Fruit fly (Drosophila melanogaster) whole organism, embryonic: ENCODE results near the gene Gart.

ENCODE experiments used
- Aef1 ChIP-seq: fragments of 200-800 bp; sonication (Bioruptor generic); IDR thresholded peaks from 3 replicates; pipeline ENCODE4 v1.3.6; 2022; ENCODE audit warnings: missing biosample characterization, missing genetic modification characterization
- BtbVII ChIP-seq: fragments of 200-800 bp; sonication (Bioruptor generic); optimal IDR thresholded peaks from 3 replicates; lab custom pipeline; 2017; ENCODE audit warnings: missing biosample characterization, mild to moderate bottlenecking, missing genetic modification characterization
- CG10147 ChIP-seq: fragments of 200-800 bp; sonication (Bioruptor generic); optimal IDR thresholded peaks from 2 replicates; lab custom pipeline; 2019; ENCODE audit warnings: missing biosample characterization, mild to moderate bottlenecking, missing genetic modification characterization, moderate library complexity
- CG10462 ChIP-seq: fragments of 200-800 bp; sonication (Bioruptor generic); optimal IDR thresholded peaks from 2 replicates; lab custom pipeline; 2016; ENCODE audit warnings: missing biosample characterization, missing genetic modification characterization
- CG10959 ChIP-seq: fragments of 200-800 bp; sonication (Bioruptor generic); IDR thresholded peaks from 2 replicates; pipeline ENCODE4 v1.3.6; 2022; ENCODE audit warnings: missing biosample characterization, missing genetic modification characterization
- CG12659 ChIP-seq: fragments of 200-800 bp; sonication (Bioruptor generic); optimal IDR thresholded peaks from 3 replicates; lab custom pipeline; 2017; ENCODE audit warnings: mild to moderate bottlenecking, missing biosample characterization, missing genetic modification reagents, missing genetic modification characterization
- CG14014 ChIP-seq: fragments of 200-800 bp; sonication (Bioruptor generic); IDR thresholded peaks from 2 replicates; pipeline ENCODE4 v1.3.6; 2022; ENCODE audit warnings: missing biosample characterization, missing genetic modification characterization
- CG1529 ChIP-seq: fragments of 200-800 bp; sonication (Bioruptor generic); optimal IDR thresholded peaks from 3 replicates; lab custom pipeline; 2018; ENCODE audit warnings: missing biosample characterization, missing genetic modification characterization
- CG17568 ChIP-seq: fragments of 200-800 bp; sonication (Bioruptor generic); optimal IDR thresholded peaks from 2 replicates; lab custom pipeline; 2018; ENCODE audit warnings: missing biosample characterization, mild to moderate bottlenecking, missing genetic modification characterization, moderate library complexity
- CG18764 ChIP-seq: fragments of 200-800 bp; sonication (Bioruptor generic); optimal IDR thresholded peaks from 3 replicates; lab custom pipeline; 2016; ENCODE audit warnings: missing biosample characterization, missing genetic modification characterization
- CG2120 ChIP-seq: fragments of 200-800 bp; sonication (Bioruptor generic); optimal IDR thresholded peaks from 3 replicates; lab custom pipeline; 2016; ENCODE audit warnings: missing biosample characterization, missing genetic modification characterization
- CG2875 ChIP-seq: fragments of 200-800 bp; sonication (Bioruptor generic); optimal IDR thresholded peaks from 2 replicates; lab custom pipeline; 2017; ENCODE audit warnings: missing biosample characterization, mild to moderate bottlenecking, missing genetic modification characterization, missing genetic modification reagents
- CG31224 ChIP-seq: fragments of 200-800 bp; sonication (Bioruptor generic); IDR thresholded peaks from 2 replicates; pipeline ENCODE4 v1.3.6; 2022; ENCODE audit warnings: missing biosample characterization, missing genetic modification characterization
- CG33213 ChIP-seq: fragments of 200-800 bp; sonication (Bioruptor generic); optimal IDR thresholded peaks from 3 replicates; lab custom pipeline; 2016; ENCODE audit warnings: missing biosample characterization, missing genetic modification characterization
- CG42726 ChIP-seq: fragments of 200-800 bp; sonication (Bioruptor generic); IDR thresholded peaks from 2 replicates; pipeline ENCODE4 v1.3.6; 2022; ENCODE audit warnings: missing biosample characterization, missing genetic modification characterization; ENCODE audit not compliant: partially characterized antibody
- CG4360 ChIP-seq: fragments of 200-800 bp; sonication (Bioruptor generic); IDR thresholded peaks from 2 replicates; pipeline ENCODE4 v1.3.6; 2022; ENCODE audit warnings: missing biosample characterization, missing genetic modification characterization
- CG6272 ChIP-seq: fragments of 200-800 bp; sonication (Bioruptor generic); IDR thresholded peaks from 2 replicates; pipeline ENCODE4 v1.3.6; 2022; ENCODE audit warnings: missing biosample characterization, missing genetic modification characterization
- D ChIP-seq, 2 experiments: fragments of 200-800 bp in 1 of 2; fragments of >200 bp in 1 of 2; sonication (Bioruptor generic) in 1 of 2; optimal IDR thresholded peaks; 2 replicates in 1 of 2; 3 replicates in 1 of 2; lab custom pipeline; 2017; ENCODE audit warnings: mild to moderate bottlenecking in 1 of 2, missing biosample characterization in 1 of 2, missing genetic modification characterization in 1 of 2, missing genetic modification reagents in 1 of 2
- Hand ChIP-seq: fragments of 200-800 bp; sonication (Bioruptor generic); optimal IDR thresholded peaks from 2 replicates; lab custom pipeline; 2017; ENCODE audit warnings: mild to moderate bottlenecking, missing biosample characterization, missing genetic modification reagents, missing genetic modification characterization
- HmgD ChIP-seq: fragments of 200-800 bp; sonication (Bioruptor generic); optimal IDR thresholded peaks from 3 replicates; lab custom pipeline; 2016; ENCODE audit warnings: missing biosample characterization, missing genetic modification characterization
- Hr78 ChIP-seq, 2 experiments: fragments of 200-800 bp in 1 of 2; fragments of >200 bp in 1 of 2; sonication (Bioruptor generic) in 1 of 2; optimal IDR thresholded peaks; 2 replicates each; lab custom pipeline; 2017 to 2019; ENCODE audit warnings: missing biosample characterization in 2 of 2, missing genetic modification characterization in 2 of 2, mild to moderate bottlenecking in 1 of 2, moderate library complexity in 1 of 2
- Jarid2 ChIP-seq: fragments of 200-800 bp; sonication (Bioruptor generic); optimal IDR thresholded peaks from 3 replicates; lab custom pipeline; 2017; ENCODE audit warnings: mild to moderate bottlenecking, missing biosample characterization, missing genetic modification reagents, missing genetic modification characterization
- Lhr ChIP-seq: fragments of 200-800 bp; sonication (Bioruptor generic); optimal IDR thresholded peaks from 3 replicates; lab custom pipeline; 2017; ENCODE audit warnings: mild to moderate bottlenecking, missing biosample characterization, missing genetic modification reagents, missing genetic modification characterization
- Lpt ChIP-seq: fragments of >200 bp; optimal IDR thresholded peaks from 2 replicates; lab custom pipeline; 2018; ENCODE audit warnings: missing biosample characterization, missing genetic modification characterization
- Nf-YA ChIP-seq: fragments of 200-800 bp; sonication (Bioruptor generic); IDR thresholded peaks from 2 replicates; pipeline ENCODE4 v1.3.6; 2022; ENCODE audit warnings: missing biosample characterization, missing genetic modification characterization
- Nf-YC ChIP-seq: fragments of 200-800 bp; optimal IDR thresholded peaks from 3 replicates; lab custom pipeline; 2019; ENCODE audit warnings: missing biosample characterization, mild to moderate bottlenecking, missing genetic modification characterization, moderate library complexity
- Opbp ChIP-seq: fragments of 200-800 bp; sonication (Bioruptor generic); IDR thresholded peaks from 3 replicates; pipeline ENCODE4 v1.3.6; 2022; ENCODE audit warnings: missing biosample characterization, missing genetic modification characterization; ENCODE audit not compliant: partially characterized antibody
- Side ChIP-seq: fragments of 200-800 bp; sonication (Bioruptor generic); optimal IDR thresholded peaks from 2 replicates; lab custom pipeline; 2016; ENCODE audit warnings: missing biosample characterization, missing genetic modification characterization
- ab ChIP-seq: fragments of 200-800 bp; sonication (Bioruptor generic); optimal IDR thresholded peaks from 2 replicates; lab custom pipeline; 2016; ENCODE audit warnings: missing biosample characterization, missing genetic modification characterization
- croc ChIP-seq: fragments of 200-800 bp; sonication (Bioruptor generic); conservative IDR thresholded peaks from 3 replicates; pipeline ENCODE4 v1.3.6; 2022; ENCODE audit warnings: missing biosample characterization, missing genetic modification characterization
- dan ChIP-seq: fragments of 200-800 bp; sonication (Bioruptor generic); IDR thresholded peaks from 2 replicates; pipeline ENCODE4 v1.3.6; 2022; ENCODE audit warnings: missing biosample characterization, missing genetic modification characterization
- ewg ChIP-seq: fragments of 200-800 bp; sonication (Bioruptor generic); optimal IDR thresholded peaks from 3 replicates; lab custom pipeline; 2017; ENCODE audit warnings: mild to moderate bottlenecking, missing biosample characterization, missing genetic modification reagents, missing genetic modification characterization
- eyg ChIP-seq: fragments of 200-800 bp; sonication (Bioruptor generic); optimal IDR thresholded peaks from 3 replicates; lab custom pipeline; 2016; ENCODE audit warnings: missing biosample characterization, missing genetic modification characterization
- gcm ChIP-seq: fragments of 200-800 bp; sonication (Bioruptor generic); optimal IDR thresholded peaks from 2 replicates; lab custom pipeline; 2019; ENCODE audit warnings: missing biosample characterization, mild to moderate bottlenecking, missing genetic modification characterization, moderate library complexity
- gt ChIP-seq: fragments of 200-800 bp; sonication (Bioruptor generic); IDR thresholded peaks from 2 replicates; pipeline ENCODE4 v1.3.6; 2022; ENCODE audit warnings: missing biosample characterization, missing genetic modification characterization
- jing ChIP-seq: fragments of 200-800 bp; sonication (Bioruptor generic); optimal IDR thresholded peaks from 2 replicates; lab custom pipeline; 2018; ENCODE audit warnings: missing biosample characterization, mild to moderate bottlenecking, missing genetic modification characterization
- kah ChIP-seq: fragments of 200-800 bp; sonication (Bioruptor generic); optimal IDR thresholded peaks from 2 replicates; lab custom pipeline; 2018; ENCODE audit warnings: missing biosample characterization, mild to moderate bottlenecking, missing genetic modification characterization
- kni ChIP-seq: fragments of 200-800 bp; sonication (Bioruptor generic); optimal IDR thresholded peaks from 3 replicates; lab custom pipeline; 2017; ENCODE audit warnings: mild to moderate bottlenecking, missing biosample characterization, missing genetic modification reagents, missing genetic modification characterization
- knrl ChIP-seq: fragments of 200-800 bp; sonication (Bioruptor generic); IDR thresholded peaks from 3 replicates; pipeline ENCODE4 v1.3.6; 2022; ENCODE audit warnings: missing biosample characterization, missing genetic modification characterization; ENCODE audit not compliant: partially characterized antibody
- pita ChIP-seq: fragments of 200-800 bp; sonication (Bioruptor generic); optimal IDR thresholded peaks from 2 replicates; lab custom pipeline; 2017; ENCODE audit warnings: missing biosample characterization, mild to moderate bottlenecking, missing genetic modification characterization
- pros ChIP-seq: fragments of 200-800 bp; sonication (Bioruptor generic); optimal IDR thresholded peaks from 3 replicates; lab custom pipeline; 2019; ENCODE audit warnings: missing biosample characterization, mild to moderate bottlenecking, missing genetic modification characterization, moderate library complexity
- psq ChIP-seq: fragments of 200-800 bp; sonication (Bioruptor generic); optimal IDR thresholded peaks from 2 replicates; lab custom pipeline; 2017; ENCODE audit warnings: missing biosample characterization, missing genetic modification characterization
- rib ChIP-seq: fragments of 200-800 bp; sonication (Bioruptor generic); IDR thresholded peaks from 2 replicates; pipeline ENCODE4 v1.3.6; 2022; ENCODE audit warnings: missing biosample characterization, missing genetic modification characterization
- schlank ChIP-seq: fragments of 200-800 bp; sonication (Bioruptor generic); optimal IDR thresholded peaks from 2 replicates; lab custom pipeline; 2018; ENCODE audit warnings: missing biosample characterization, mild to moderate bottlenecking, missing genetic modification characterization
- shn ChIP-seq: fragments of 200-800 bp; sonication (Bioruptor generic); optimal IDR thresholded peaks from 3 replicates; lab custom pipeline; 2016; ENCODE audit warnings: missing biosample characterization, missing genetic modification characterization
- tgo ChIP-seq: fragments of 200-800 bp; sonication (Bioruptor generic); IDR thresholded peaks from 3 replicates; pipeline ENCODE4 v1.3.6; 2022; ENCODE audit warnings: missing biosample characterization, missing genetic modification characterization
- tna ChIP-seq: fragments of 200-800 bp; sonication (Bioruptor generic); IDR thresholded peaks from 2 replicates; pipeline ENCODE4 v1.3.6; 2022; ENCODE audit warnings: missing biosample characterization, missing genetic modification characterization; ENCODE audit not compliant: partially characterized antibody
- usp ChIP-seq: fragments of >200 bp; optimal IDR thresholded peaks from 2 replicates; lab custom pipeline; 2017; ENCODE audit warnings: missing biosample characterization, missing genetic modification characterization
- wdn ChIP-seq: fragments of 200-800 bp; sonication (Bioruptor generic); IDR thresholded peaks from 2 replicates; pipeline ENCODE4 v1.3.6; 2022; ENCODE audit warnings: missing biosample characterization, missing genetic modification characterization

Gart gene

DNA sequence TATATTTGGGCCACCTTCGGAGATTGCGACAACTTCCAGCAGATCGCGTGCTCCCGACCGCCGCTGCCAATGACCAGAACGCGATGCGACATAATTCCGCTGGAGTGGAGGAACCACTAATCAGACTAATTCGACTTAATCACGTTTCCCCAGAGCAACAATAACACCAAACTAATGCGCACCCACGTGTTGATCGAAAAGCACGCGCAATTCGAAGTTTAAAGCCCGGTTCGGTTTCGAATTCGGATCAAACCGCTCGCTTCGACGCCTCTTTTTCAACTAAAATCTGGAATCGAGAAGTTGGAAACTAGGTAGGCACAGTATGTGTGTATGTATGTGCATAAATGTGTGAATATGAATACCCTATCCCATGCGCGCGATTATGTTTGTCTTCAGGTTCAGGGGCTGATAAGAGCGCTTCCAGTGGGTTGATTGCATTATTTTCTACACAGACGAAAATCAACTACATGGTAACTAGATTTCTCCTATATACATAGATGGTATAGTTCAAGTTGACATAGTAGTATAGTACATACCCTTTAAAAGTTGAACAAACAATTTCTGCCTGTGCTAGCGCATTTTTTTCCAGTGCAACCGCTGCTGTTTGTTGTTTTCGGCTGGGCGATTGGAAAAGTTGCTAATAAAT is at the start of gene Gart (continued):
- peak; percentile 40 for TF ChIP-seq eyg (GFP tag; lab: Kevin White, UChicago)
- TF ChIP-seq tna (GFP tag; lab: Robert Waterston, UW) = no peak
- TF ChIP-seq gt (GFP tag; lab: Robert Waterston, UW) = no peak
- no peak for TF ChIP-seq croc (GFP tag; lab: Robert Waterston, UW)
- peak; percentile 14 for TF ChIP-seq BtbVII (GFP tag; lab: Kevin White, UChicago)
- TF ChIP-seq Nf-YA (GFP tag; lab: Robert Waterston, UW) = no peak
- no peak for TF ChIP-seq HmgD (GFP tag; lab: Kevin White, UChicago)
- TF ChIP-seq psq (GFP tag; lab: Kevin White, UChicago) = no peak
- no peak for TF ChIP-seq CG42726 (GFP tag; lab: Robert Waterston, UW)
- TF ChIP-seq ab = peak; percentile 20
- TF ChIP-seq rib (GFP tag; lab: Robert Waterston, UW) = no peak
- TF ChIP-seq CG14014 (GFP tag; lab: Robert Waterston, UW) = peak; percentile 65
- peak; percentile 53 for TF ChIP-seq shn
- peak; percentile 89 for TF ChIP-seq CG2120 (GFP tag; lab: Kevin White, UChicago)
- TF ChIP-seq ewg = peak; percentile 52
- no peak for TF ChIP-seq kah (GFP tag; lab: Kevin White, UChicago)
- TF ChIP-seq CG31224 = no peak
- TF ChIP-seq Aef1 = peak; percentile 62; the same call in 2 of the 3 replicates
- TF ChIP-seq pita (GFP tag; lab: Kevin White, UChicago) = no peak
- TF ChIP-seq CG12659 = peak; percentile 76
- TF ChIP-seq usp (GFP tag; lab: Kevin White, UChicago) = no peak
- peak; percentile 50 for TF ChIP-seq schlank
- no peak for TF ChIP-seq Lpt (GFP tag; lab: Kevin White, UChicago)
- TF ChIP-seq Nf-YC (tag; lab: Kevin White, UChicago) = no peak
- peak; percentile 59 for TF ChIP-seq Hand (GFP tag; lab: Kevin White, UChicago)
- no peak for TF ChIP-seq dan (GFP tag; lab: Robert Waterston, UW)
- peak; percentile 70 for TF ChIP-seq tgo (GFP tag; lab: Robert Waterston, UW)
- peak; percentile 72 for TF ChIP-seq Side
- no peak for TF ChIP-seq Jarid2
- peak; percentile 48 for TF ChIP-seq jing
- TF ChIP-seq Opbp = no peak
- TF ChIP-seq CG4360 (GFP tag; lab: Robert Waterston, UW) = no peak
- TF ChIP-seq D (optimal IDR thresholded peaks at IDR 0.05; lab: Kevin White, UChicago) = no peak
- TF ChIP-seq D (GFP tag; optimal IDR thresholded peaks at IDR 0.05; lab: Kevin White, UChicago) = peak; percentile 23
- TF ChIP-seq CG2875 = peak; percentile 67
- peak; percentile 52 for TF ChIP-seq gcm
- TF ChIP-seq knrl (GFP tag; lab: Robert Waterston, UW) = no peak
- TF ChIP-seq wdn = peak; percentile 46; the same call in 1 of the 2 replicates
- TF ChIP-seq CG17568 = no peak
- TF ChIP-seq pros (GFP tag; lab: Kevin White, UChicago) = no peak
- no peak for TF ChIP-seq kni
- TF ChIP-seq CG6272 (GFP tag; lab: Robert Waterston, UW) = no peak
- peak; percentile 59 for TF ChIP-seq CG1529 (GFP tag; lab: Kevin White, UChicago)
- no peak for TF ChIP-seq Lhr (GFP tag; lab: Kevin White, UChicago)
- TF ChIP-seq CG10147 (GFP tag; lab: Kevin White, UChicago) = peak; percentile 8
- no peak; the same call in 1 of the 2 replicates for TF ChIP-seq CG10959 (GFP tag; lab: Robert Waterston, UW)
- no peak for TF ChIP-seq CG18764
- peak in 1 of 2 experiments; percentile 59 for TF ChIP-seq Hr78 (GFP tag; optimal IDR thresholded peaks at IDR 0.05; lab: Kevin White, UChicago)
- TF ChIP-seq CG33213 (GFP tag; lab: Kevin White, UChicago) = peak; percentile 66
- peak; percentile 50 for TF ChIP-seq CG10462 (GFP tag; lab: Kevin White, UChicago)
